Fruit fly (Drosophila melanogaster) whole organism, adult: Measurements from ENCODE around the gene CG34384.

Source experiments
- CG7101 ChIP-seq: fragments of 200-800 bp; sonication (Bioruptor generic); optimal IDR thresholded peaks from 2 replicates; lab custom pipeline; 2018; ENCODE audit warnings: missing biosample characterization, mild to moderate bottlenecking, missing genetic modification characterization, moderate library complexity
- Hr96 ChIP-seq: fragments of 200-800 bp; sonication (Bioruptor generic); optimal IDR thresholded peaks from 2 replicates; lab custom pipeline; 2016; ENCODE audit warnings: missing biosample characterization, missing genetic modification characterization
- Mnt ChIP-seq: fragments of 200-800 bp; sonication (Bioruptor generic); optimal IDR thresholded peaks from 2 replicates; lab custom pipeline; 2016; ENCODE audit warnings: missing biosample characterization, mild to moderate bottlenecking, missing genetic modification characterization
- bab1 ChIP-seq: fragments of 200-800 bp; sonication (Bioruptor generic); optimal IDR thresholded peaks from 3 replicates; lab custom pipeline; 2019; ENCODE audit warnings: missing biosample characterization, mild to moderate bottlenecking, missing genetic modification characterization, moderate library complexity
- cnc ChIP-seq, 2 experiments: fragments of >200 bp; optimal IDR thresholded peaks; 2 replicates each; lab custom pipeline; 2017
- tj ChIP-seq: fragments of 200-800 bp; sonication (Bioruptor generic); optimal IDR thresholded peaks from 3 replicates; lab custom pipeline; 2017; ENCODE audit warnings: missing biosample characterization, mild to moderate bottlenecking, missing genetic modification characterization, moderate library complexity
- toe ChIP-seq: fragments of 200-800 bp; sonication (Bioruptor generic); optimal IDR thresholded peaks from 2 replicates; lab custom pipeline; 2016; ENCODE audit warnings: missing biosample characterization, missing genetic modification characterization

dm6 chr3R:7894586-7894985 is 80.4 kb downstream of the CG34384 start:
- TF ChIP-seq Mnt (GFP tag; lab: Kevin White, UChicago): no peak
- no peak for TF ChIP-seq Hr96 (GFP tag; lab: Kevin White, UChicago)
- TF ChIP-seq cnc (optimal IDR thresholded peaks at IDR 0.05; lab: Kevin White, UChicago): no peak
- TF ChIP-seq tj (GFP tag; lab: Kevin White, UChicago): no peak
- TF ChIP-seq bab1 (GFP tag; lab: Kevin White, UChicago): no peak
- TF ChIP-seq toe (GFP tag; lab: Kevin White, UChicago): no peak
- TF ChIP-seq CG7101 (tag; lab: Kevin White, UChicago): no peak
